Fruit fly (Drosophila melanogaster) whole organism, embryonic: ENCODE measurements around the gene CG34125.

Source experiments
- Ada2b ChIP-seq: fragments of 200-800 bp; sonication (Bioruptor generic); IDR thresholded peaks from 2 replicates; pipeline ENCODE4 v1.3.6; 2022; ENCODE audit warnings: missing biosample characterization, missing genetic modification characterization
- Atf6 ChIP-seq: fragments of 200-800 bp; sonication (Bioruptor generic); IDR thresholded peaks from 2 replicates; pipeline ENCODE4 v1.3.6; 2022; ENCODE audit warnings: missing biosample characterization, missing genetic modification characterization
- B-H1 ChIP-seq: fragments of 200-800 bp; sonication (Bioruptor generic); IDR thresholded peaks from 3 replicates; pipeline ENCODE4 v1.3.6; 2022; ENCODE audit warnings: missing biosample characterization, missing genetic modification characterization
- BEAF-32 ChIP-seq: fragments of 200-800 bp; sonication (Bioruptor generic); optimal IDR thresholded peaks from 3 replicates; lab custom pipeline; 2017; ENCODE audit warnings: missing biosample characterization, missing genetic modification characterization, mild to moderate bottlenecking, moderate library complexity, missing genetic modification reagents
- Bteb2 ChIP-seq: fragments of 200-800 bp; sonication (Bioruptor generic); optimal IDR thresholded peaks from 2 replicates; lab custom pipeline; 2016; ENCODE audit warnings: missing biosample characterization, missing genetic modification characterization
- CG11247 ChIP-seq: fragments of 200-800 bp; sonication (Bioruptor generic); IDR thresholded peaks from 2 replicates; pipeline ENCODE4 v1.3.6; 2022; ENCODE audit warnings: missing biosample characterization, missing genetic modification characterization
- CG11695 ChIP-seq: fragments of 200-800 bp; sonication (Bioruptor generic); IDR thresholded peaks from 3 replicates; pipeline ENCODE4 v1.3.6; 2022; ENCODE audit warnings: missing biosample characterization, missing genetic modification characterization
- CG12155 ChIP-seq: fragments of 200-800 bp; sonication (Bioruptor generic); optimal IDR thresholded peaks from 3 replicates; lab custom pipeline; 2016; ENCODE audit warnings: missing biosample characterization, missing genetic modification characterization
- CG12236 ChIP-seq: fragments of 200-800 bp; sonication (Bioruptor generic); optimal IDR thresholded peaks from 2 replicates; lab custom pipeline; 2016; ENCODE audit warnings: missing biosample characterization, missing genetic modification characterization
- CG12942 ChIP-seq: fragments of 200-800 bp; sonication (Bioruptor generic); optimal IDR thresholded peaks from 3 replicates; lab custom pipeline; 2016; ENCODE audit warnings: missing biosample characterization, missing genetic modification characterization
- CG1529 ChIP-seq: fragments of 200-800 bp; sonication (Bioruptor generic); optimal IDR thresholded peaks from 3 replicates; lab custom pipeline; 2018; ENCODE audit warnings: missing biosample characterization, missing genetic modification characterization
- CG15514 ChIP-seq: fragments of 200-800 bp; sonication (Bioruptor generic); optimal IDR thresholded peaks from 3 replicates; lab custom pipeline; 2017; ENCODE audit warnings: missing biosample characterization, missing genetic modification characterization, mild to moderate bottlenecking, moderate library complexity, missing genetic modification reagents
- CG18764 ChIP-seq: fragments of 200-800 bp; sonication (Bioruptor generic); optimal IDR thresholded peaks from 3 replicates; lab custom pipeline; 2016; ENCODE audit warnings: missing biosample characterization, missing genetic modification characterization
- CG31224 ChIP-seq: fragments of 200-800 bp; sonication (Bioruptor generic); IDR thresholded peaks from 2 replicates; pipeline ENCODE4 v1.3.6; 2022; ENCODE audit warnings: missing biosample characterization, missing genetic modification characterization
- CG31365 ChIP-seq: fragments of 200-800 bp; sonication (Bioruptor generic); optimal IDR thresholded peaks from 2 replicates; lab custom pipeline; 2018; ENCODE audit warnings: missing biosample characterization, mild to moderate bottlenecking, missing genetic modification characterization
- CG31388 ChIP-seq: fragments of 200-800 bp; sonication (Bioruptor generic); optimal IDR thresholded peaks from 2 replicates; lab custom pipeline; 2016; ENCODE audit warnings: missing biosample characterization, missing genetic modification characterization
- CG4360 ChIP-seq: fragments of 200-800 bp; sonication (Bioruptor generic); IDR thresholded peaks from 2 replicates; pipeline ENCODE4 v1.3.6; 2022; ENCODE audit warnings: missing biosample characterization, missing genetic modification characterization
- CG43689 ChIP-seq: fragments of 200-800 bp; sonication (Bioruptor generic); IDR thresholded peaks from 2 replicates; pipeline ENCODE4 v1.3.6; 2022; ENCODE audit warnings: missing biosample characterization, missing genetic modification characterization
- CG7987 ChIP-seq: fragments of 200-800 bp; sonication (Bioruptor generic); optimal IDR thresholded peaks from 2 replicates; lab custom pipeline; 2018; ENCODE audit warnings: missing biosample characterization, mild to moderate bottlenecking, missing genetic modification characterization, moderate library complexity
- D19A ChIP-seq: fragments of 200-800 bp; optimal IDR thresholded peaks from 3 replicates; lab custom pipeline; 2019; ENCODE audit warnings: missing biosample characterization, mild to moderate bottlenecking, missing genetic modification characterization, moderate library complexity
- D19B ChIP-seq: fragments of 200-800 bp; sonication (Bioruptor generic); optimal IDR thresholded peaks from 2 replicates; lab custom pipeline; 2017; ENCODE audit warnings: missing biosample characterization, mild to moderate bottlenecking, missing genetic modification characterization
- Fer3 ChIP-seq: fragments of 200-800 bp; sonication (Bioruptor generic); optimal IDR thresholded peaks from 2 replicates; lab custom pipeline; 2018; ENCODE audit warnings: missing biosample characterization, mild to moderate bottlenecking, missing genetic modification characterization, moderate library complexity
- Hmx ChIP-seq: fragments of 200-800 bp; sonication (Bioruptor generic); optimal IDR thresholded peaks from 2 replicates; lab custom pipeline; 2016; ENCODE audit warnings: missing biosample characterization, missing genetic modification characterization
- Hr39 ChIP-seq: fragments of >200 bp; optimal IDR thresholded peaks from 2 replicates; lab custom pipeline; 2017
- Hr78 ChIP-seq, 2 experiments: fragments of 200-800 bp in 1 of 2; fragments of >200 bp in 1 of 2; sonication (Bioruptor generic) in 1 of 2; optimal IDR thresholded peaks; 2 replicates each; lab custom pipeline; 2017 to 2019; ENCODE audit warnings: missing biosample characterization in 2 of 2, missing genetic modification characterization in 2 of 2, mild to moderate bottlenecking in 1 of 2, moderate library complexity in 1 of 2
- MESR4 ChIP-seq: fragments of 200-800 bp; sonication (Bioruptor generic); optimal IDR thresholded peaks from 2 replicates; lab custom pipeline; 2018; ENCODE audit warnings: missing biosample characterization, mild to moderate bottlenecking, missing genetic modification characterization, moderate library complexity
- Mad ChIP-seq: fragments of 200-800 bp; sonication (Bioruptor generic); optimal IDR thresholded peaks from 2 replicates; lab custom pipeline; 2016; ENCODE audit warnings: missing biosample characterization, missing genetic modification characterization
- Meics ChIP-seq: fragments of 200-800 bp; sonication (Bioruptor generic); optimal IDR thresholded peaks from 2 replicates; lab custom pipeline; 2017; ENCODE audit warnings: missing biosample characterization, mild to moderate bottlenecking, missing genetic modification characterization
- Mes4 ChIP-seq: fragments of 200-800 bp; sonication (Bioruptor generic); optimal IDR thresholded peaks from 2 replicates; lab custom pipeline; 2016; ENCODE audit warnings: missing biosample characterization, missing genetic modification characterization
- Nf-YA ChIP-seq: fragments of 200-800 bp; sonication (Bioruptor generic); IDR thresholded peaks from 2 replicates; pipeline ENCODE4 v1.3.6; 2022; ENCODE audit warnings: missing biosample characterization, missing genetic modification characterization
- Ptx1 ChIP-seq: fragments of 200-800 bp; sonication (Bioruptor generic); IDR thresholded peaks from 2 replicates; pipeline ENCODE4 v1.3.6; 2022; ENCODE audit warnings: missing biosample characterization, missing genetic modification characterization
- Trl ChIP-seq, 3 experiments: fragments of >200 bp in 2 of 3; fragments of 200-800 bp in 1 of 3; sonication (Bioruptor generic) in 1 of 3; optimal IDR thresholded peaks; 2 replicates in 1 of 3; 3 replicates in 2 of 3; lab custom pipeline; 2016 to 2017; ENCODE audit warnings: missing biosample characterization in 1 of 3, missing genetic modification characterization in 1 of 3
- Xbp1 ChIP-seq: fragments of 200-800 bp; sonication (Bioruptor generic); optimal IDR thresholded peaks from 3 replicates; lab custom pipeline; 2016; ENCODE audit warnings: missing biosample characterization, mild to moderate bottlenecking, missing genetic modification characterization
- cas ChIP-seq: fragments of 200-800 bp; sonication (Bioruptor generic); IDR thresholded peaks from 2 replicates; pipeline ENCODE4 v1.3.6; 2022; ENCODE audit warnings: missing biosample characterization, missing genetic modification characterization
- da ChIP-seq: fragments of 200-800 bp; sonication (Bioruptor generic); optimal IDR thresholded peaks from 2 replicates; lab custom pipeline; 2016; ENCODE audit warnings: missing biosample characterization, missing genetic modification characterization
- ewg ChIP-seq: fragments of 200-800 bp; sonication (Bioruptor generic); optimal IDR thresholded peaks from 3 replicates; lab custom pipeline; 2017; ENCODE audit warnings: mild to moderate bottlenecking, missing biosample characterization, missing genetic modification reagents, missing genetic modification characterization
- hth ChIP-seq: fragments of >200 bp; optimal IDR thresholded peaks from 2 replicates; lab custom pipeline; 2017; ENCODE audit warnings: inconsistent platforms
- ken ChIP-seq: fragments of 200-800 bp; sonication (Bioruptor generic); IDR thresholded peaks from 3 replicates; pipeline ENCODE4 v1.3.6; 2022; ENCODE audit warnings: missing biosample characterization, missing genetic modification characterization
- psq ChIP-seq: fragments of 200-800 bp; sonication (Bioruptor generic); optimal IDR thresholded peaks from 2 replicates; lab custom pipeline; 2017; ENCODE audit warnings: missing biosample characterization, missing genetic modification characterization
- pzg ChIP-seq: fragments of 200-800 bp; sonication (Bioruptor generic); optimal IDR thresholded peaks from 3 replicates; lab custom pipeline; 2018; ENCODE audit warnings: missing biosample characterization, mild to moderate bottlenecking, missing genetic modification characterization, moderate library complexity
- sens-2 ChIP-seq: fragments of 200-800 bp; sonication (Bioruptor generic); IDR thresholded peaks from 2 replicates; pipeline ENCODE4 v1.3.6; 2022; ENCODE audit warnings: missing biosample characterization, missing genetic modification characterization
- seq ChIP-seq: fragments of 200-800 bp; sonication (Bioruptor generic); IDR thresholded peaks from 2 replicates; pipeline ENCODE4 v1.3.6; 2022; ENCODE audit warnings: missing biosample characterization, missing genetic modification characterization
- shn ChIP-seq: fragments of 200-800 bp; sonication (Bioruptor generic); optimal IDR thresholded peaks from 3 replicates; lab custom pipeline; 2016; ENCODE audit warnings: missing biosample characterization, missing genetic modification characterization
- sima ChIP-seq: fragments of 200-800 bp; sonication (Bioruptor generic); optimal IDR thresholded peaks from 2 replicates; lab custom pipeline; 2016; ENCODE audit warnings: missing biosample characterization, missing genetic modification characterization
- sna ChIP-seq: fragments of 200-800 bp; sonication (Bioruptor generic); IDR thresholded peaks from 2 replicates; pipeline ENCODE4 v1.3.6; 2022; ENCODE audit warnings: missing biosample characterization, missing genetic modification characterization; ENCODE audit not compliant: partially characterized antibody
- tgo ChIP-seq: fragments of 200-800 bp; sonication (Bioruptor generic); IDR thresholded peaks from 3 replicates; pipeline ENCODE4 v1.3.6; 2022; ENCODE audit warnings: missing biosample characterization, missing genetic modification characterization
- tll ChIP-seq, 2 experiments: fragments of 200-800 bp in 1 of 2; fragments of >200 bp in 1 of 2; sonication (Bioruptor generic) in 1 of 2; optimal IDR thresholded peaks; 2 replicates each; lab custom pipeline; 2017 to 2019; ENCODE audit warnings: missing biosample characterization in 2 of 2, missing genetic modification characterization in 2 of 2, mild to moderate bottlenecking in 1 of 2, moderate library complexity in 1 of 2
- unpg ChIP-seq: fragments of 200-800 bp; sonication (Bioruptor generic); optimal IDR thresholded peaks from 3 replicates; lab custom pipeline; 2018; ENCODE audit warnings: missing biosample characterization, mild to moderate bottlenecking, missing genetic modification characterization, moderate library complexity
- vfl ChIP-seq: fragments of 200-800 bp; sonication (Bioruptor generic); optimal IDR thresholded peaks from 2 replicates; lab custom pipeline; 2016; ENCODE audit warnings: missing biosample characterization, missing genetic modification characterization
- vnd ChIP-seq: fragments of 200-800 bp; sonication (Bioruptor generic); IDR thresholded peaks from 3 replicates; pipeline ENCODE4 v1.3.6; 2022; ENCODE audit warnings: missing biosample characterization, missing genetic modification characterization; ENCODE audit not compliant: partially characterized antibody

The CG34125 gene

DNA sequence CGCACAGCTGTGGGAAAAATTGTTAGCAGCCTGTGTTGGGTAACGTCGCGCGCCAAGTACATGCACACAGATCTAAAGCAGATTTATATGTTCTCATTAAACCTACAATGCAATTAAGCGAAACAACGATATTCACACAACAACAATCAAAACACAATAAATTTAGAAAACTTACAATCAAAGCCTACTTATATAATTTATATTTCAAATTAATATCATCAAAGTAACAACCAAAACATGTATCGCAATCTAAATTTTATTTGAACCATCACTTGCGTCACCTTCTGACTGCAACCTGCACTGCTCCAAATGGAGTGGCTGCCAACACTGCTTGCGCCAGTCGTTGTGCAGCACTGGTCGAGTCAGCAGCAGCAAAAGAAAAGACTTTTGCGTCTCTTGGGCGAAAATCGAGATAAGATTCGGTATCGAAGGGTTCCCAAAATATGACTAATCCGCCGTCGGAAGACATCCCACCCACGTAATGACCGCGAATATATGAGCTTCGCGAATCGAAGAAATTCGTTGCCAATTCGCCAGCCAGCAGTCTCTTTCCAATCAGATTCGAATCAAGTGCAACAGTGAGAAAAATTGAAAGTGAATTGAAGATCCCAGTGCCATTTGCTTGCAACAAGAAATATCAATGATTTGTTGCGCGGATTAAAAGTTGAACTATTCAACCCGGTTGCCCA lies 15.9 kb downstream of the CG34125 start, which contains the start of the genes CG8892 and CG34126 (continued):
- peak; percentile 45; the same call in 1 of the 2 replicates for TF ChIP-seq CG4360 (GFP tag; lab: Robert Waterston, UW)
- TF ChIP-seq hth (lab: Kevin White, UChicago): no peak
- TF ChIP-seq Fer3 (tag; lab: Kevin White, UChicago): peak; percentile 97
- TF ChIP-seq D19B (GFP tag; lab: Kevin White, UChicago): peak; percentile 91
- peak; percentile 94 for TF ChIP-seq unpg (GFP tag; lab: Kevin White, UChicago)
- TF ChIP-seq sens-2 (GFP tag; lab: Robert Waterston, UW): peak; percentile 77
- TF ChIP-seq CG31365 (tag; lab: Kevin White, UChicago): peak; percentile 66
- TF ChIP-seq CG31388 (GFP tag; lab: Kevin White, UChicago): peak; percentile 97
- TF ChIP-seq CG18764 (GFP tag; lab: Kevin White, UChicago): peak; percentile 97
- peak; percentile 96 for TF ChIP-seq CG11247 (GFP tag; lab: Robert Waterston, UW)
- peak; percentile 87 for TF ChIP-seq Mes4 (GFP tag; lab: Kevin White, UChicago)
- peak; percentile 92 for TF ChIP-seq CG31224
- TF ChIP-seq Xbp1 (GFP tag; lab: Kevin White, UChicago): peak; percentile 99
- peak in 1 of 2 experiments; percentile 5 for TF ChIP-seq Trl (optimal IDR thresholded peaks at IDR 0.05; lab: Kevin White, UChicago)
- peak; percentile 98 for TF ChIP-seq Trl (GFP tag; optimal IDR thresholded peaks at IDR 0.05; lab: Kevin White, UChicago)
- TF ChIP-seq shn (GFP tag; lab: Kevin White, UChicago): peak; percentile 96
- peak; percentile 98 for TF ChIP-seq ken (GFP tag; lab: Robert Waterston, UW)
- TF ChIP-seq CG43689: peak; percentile 89
- TF ChIP-seq ewg (GFP tag; lab: Kevin White, UChicago): peak; percentile 95
- TF ChIP-seq seq: peak; percentile 94
- peak; percentile 98 for TF ChIP-seq Ptx1 (GFP tag; lab: Robert Waterston, UW)
- peak; percentile 94 for TF ChIP-seq CG1529 (GFP tag; lab: Kevin White, UChicago)
- TF ChIP-seq MESR4 (GFP tag; lab: Kevin White, UChicago): peak; percentile 66
- TF ChIP-seq pzg (GFP tag; lab: Kevin White, UChicago): peak; percentile 84
- TF ChIP-seq D19A: peak; percentile 87
- peak; percentile 94 for TF ChIP-seq Hmx
- TF ChIP-seq Hr39 (lab: Kevin White, UChicago): peak; percentile 82
- TF ChIP-seq tll (GFP tag; optimal IDR thresholded peaks at IDR 0.05; lab: Kevin White, UChicago): peak; percentile 67 to 95
- TF ChIP-seq vnd (GFP tag; lab: Robert Waterston, UW): no peak
- TF ChIP-seq B-H1 (GFP tag; lab: Robert Waterston, UW): peak; percentile 94
- peak; percentile 97 for TF ChIP-seq Meics (GFP tag; lab: Kevin White, UChicago)
- TF ChIP-seq sna: no peak
- peak; percentile 97 for TF ChIP-seq CG12155 (GFP tag; lab: Kevin White, UChicago)
- peak; percentile 97 for TF ChIP-seq Atf6 (GFP tag; lab: Robert Waterston, UW)
- TF ChIP-seq da (GFP tag; lab: Kevin White, UChicago): peak; percentile 90
- TF ChIP-seq CG12236: peak; percentile 87
- peak; percentile 93 for TF ChIP-seq psq (GFP tag; lab: Kevin White, UChicago)
- TF ChIP-seq BEAF-32 (GFP tag; lab: Kevin White, UChicago): peak; percentile 68
- TF ChIP-seq CG7987 (GFP tag; lab: Kevin White, UChicago): peak; percentile 92
- TF ChIP-seq cas (GFP tag; lab: Robert Waterston, UW): peak; percentile 90
- TF ChIP-seq tgo (GFP tag; lab: Robert Waterston, UW): peak; percentile 97
- TF ChIP-seq Hr78 (GFP tag; optimal IDR thresholded peaks at IDR 0.05; lab: Kevin White, UChicago): peak in 1 of 2 experiments; percentile 75
- TF ChIP-seq CG15514 (GFP tag; lab: Kevin White, UChicago): peak; percentile 93
- peak; percentile 94 for TF ChIP-seq CG11695
- TF ChIP-seq Mad (GFP tag; lab: Kevin White, UChicago): peak; percentile 97
- peak; percentile 99 for TF ChIP-seq CG12942 (GFP tag; lab: Kevin White, UChicago)
- TF ChIP-seq vfl (GFP tag; lab: Kevin White, UChicago): peak; percentile 97
- peak; percentile 94 for TF ChIP-seq Bteb2
- peak; percentile 83 for TF ChIP-seq sima (GFP tag; lab: Kevin White, UChicago)
- TF ChIP-seq Ada2b: peak; percentile 93
- peak; percentile 89 for TF ChIP-seq Nf-YA
